Worm (Caenorhabditis elegans) whole organism, L3 larva: ENCODE measurements around the gene gsp-2.

Source experiments
- R02D3.7 ChIP-seq: fragments of 150-350 bp; optimal IDR thresholded peaks from 2 replicates; lab custom pipeline; 2014; ENCODE audit warnings: missing biosample characterization, missing genetic modification characterization
- ZK546.5 ChIP-seq: sonication (generic microtip); optimal IDR thresholded peaks from 2 replicates; lab custom pipeline; 2017; ENCODE audit warnings: missing biosample characterization, missing genetic modification characterization
- aly-2 ChIP-seq: fragments of 150-350 bp; optimal IDR thresholded peaks from 2 replicates; lab custom pipeline; 2014; ENCODE audit warnings: missing biosample characterization, missing genetic modification characterization
- ama-1 ChIP-seq: fragments of 150-350 bp; optimal IDR thresholded peaks from 2 replicates; lab custom pipeline; 2018
- ceh-16 ChIP-seq: sonication (generic microtip); optimal IDR thresholded peaks from 2 replicates; lab custom pipeline; 2017; ENCODE audit warnings: missing biosample characterization, missing genetic modification characterization
- ceh-28 ChIP-seq: fragments of 150-350 bp; optimal IDR thresholded peaks from 2 replicates; lab custom pipeline; 2014; ENCODE audit warnings: missing biosample characterization, missing genetic modification reagents, missing genetic modification characterization
- ceh-82 ChIP-seq: fragments of 150-350 bp; optimal IDR thresholded peaks from 2 replicates; lab custom pipeline; 2014; ENCODE audit warnings: missing biosample characterization, missing genetic modification characterization
- ceh-9 ChIP-seq: sonication (generic microtip); optimal IDR thresholded peaks from 2 replicates; lab custom pipeline; 2018; ENCODE audit warnings: missing biosample characterization, missing genetic modification characterization
- daf-12 ChIP-seq: fragments of 150-350 bp; optimal IDR thresholded peaks from 2 replicates; lab custom pipeline; 2014; ENCODE audit warnings: missing biosample characterization, missing genetic modification reagents, missing genetic modification characterization
- egl-27 ChIP-seq: sonication (generic microtip); optimal IDR thresholded peaks from 4 replicates; lab custom pipeline; 2017; ENCODE audit warnings: missing biosample characterization, missing genetic modification reagents, missing genetic modification characterization
- egl-5 ChIP-seq: fragments of 150-350 bp; optimal IDR thresholded peaks from 2 replicates; lab custom pipeline; 2017; ENCODE audit warnings: missing biosample characterization, missing genetic modification reagents, missing genetic modification characterization, inconsistent platforms
- elt-1 ChIP-seq: fragments of 150-350 bp; optimal IDR thresholded peaks from 2 replicates; lab custom pipeline; 2014; ENCODE audit warnings: missing biosample characterization, missing genetic modification characterization
- elt-2 ChIP-seq: sonication (generic microtip); optimal IDR thresholded peaks from 2 replicates; lab custom pipeline; 2016; ENCODE audit warnings: missing genetic modification reagents, mild to moderate bottlenecking, missing genetic modification characterization, missing compliant biosample characterization
- elt-3 ChIP-seq, 3 experiments: fragments of 150-350 bp in 1 of 3; sonication (generic microtip) in 2 of 3; optimal IDR thresholded peaks; 2 replicates in 2 of 3; 4 replicates in 1 of 3; lab custom pipeline; 2014 to 2017; ENCODE audit warnings: missing biosample characterization in 3 of 3, missing genetic modification characterization in 3 of 3
- eor-1 ChIP-seq, 2 experiments: fragments of 150-350 bp; optimal IDR thresholded peaks; 2 replicates each; lab custom pipeline; 2014 to 2018; ENCODE audit warnings: missing biosample characterization in 2 of 2, missing genetic modification characterization in 2 of 2
- fkh-10 ChIP-seq: sonication (generic microtip); optimal IDR thresholded peaks from 2 replicates; lab custom pipeline; 2017; ENCODE audit warnings: missing biosample characterization, missing genetic modification reagents, missing genetic modification characterization
- fkh-2 ChIP-seq: fragments of 150-350 bp; optimal IDR thresholded peaks from 2 replicates; lab custom pipeline; 2014; ENCODE audit warnings: missing biosample characterization, missing genetic modification reagents, missing genetic modification characterization
- fos-1 ChIP-seq: fragments of 150-350 bp; optimal IDR thresholded peaks from 2 replicates; lab custom pipeline; 2014; ENCODE audit warnings: missing biosample characterization, missing genetic modification characterization
- hmg-11 ChIP-seq: sonication (generic microtip); optimal IDR thresholded peaks from 2 replicates; lab custom pipeline; 2016; ENCODE audit warnings: missing genetic modification characterization, missing compliant biosample characterization
- jun-1 ChIP-seq: fragments of 150-350 bp; optimal IDR thresholded peaks from 2 replicates; lab custom pipeline; 2014; ENCODE audit warnings: missing biosample characterization, missing genetic modification reagents, missing genetic modification characterization
- lin-15B ChIP-seq: fragments of 150-350 bp; optimal IDR thresholded peaks from 2 replicates; lab custom pipeline; 2014; ENCODE audit warnings: missing biosample characterization, missing genetic modification characterization
- lin-39 ChIP-seq: fragments of 150-350 bp; optimal IDR thresholded peaks from 2 replicates; lab custom pipeline; 2018; ENCODE audit warnings: missing biosample characterization, missing genetic modification reagents, missing genetic modification characterization
- lsy-12 ChIP-seq: sonication (generic microtip); optimal IDR thresholded peaks from 2 replicates; lab custom pipeline; 2016; ENCODE audit warnings: mild to moderate bottlenecking, missing genetic modification characterization, missing compliant biosample characterization
- mdl-1 ChIP-seq: fragments of 150-350 bp; optimal IDR thresholded peaks from 2 replicates; lab custom pipeline; 2014; ENCODE audit warnings: missing biosample characterization, missing genetic modification characterization
- mml-1 ChIP-seq: fragments of 150-350 bp; sonication (generic microtip); optimal IDR thresholded peaks from 3 replicates; lab custom pipeline; 2014; ENCODE audit warnings: missing biosample characterization, missing genetic modification characterization
- nfya-1 ChIP-seq: sonication (generic microtip); optimal IDR thresholded peaks from 2 replicates; lab custom pipeline; 2017; ENCODE audit warnings: missing genetic modification characterization, mild to moderate bottlenecking, missing compliant biosample characterization, antibody characterized with exemption, moderate library complexity; ENCODE audit not compliant: insufficient read depth
- nhr-11 ChIP-seq: fragments of 150-350 bp; optimal IDR thresholded peaks from 2 replicates; lab custom pipeline; 2014; ENCODE audit warnings: missing biosample characterization, missing genetic modification characterization
- nhr-12 ChIP-seq: fragments of 150-350 bp; optimal IDR thresholded peaks from 2 replicates; lab custom pipeline; 2014; ENCODE audit warnings: missing biosample characterization, missing genetic modification characterization
- nhr-23 ChIP-seq: fragments of 150-350 bp; optimal IDR thresholded peaks from 2 replicates; lab custom pipeline; 2014; ENCODE audit warnings: missing biosample characterization, missing genetic modification reagents, missing genetic modification characterization
- nhr-237 ChIP-seq: fragments of 150-350 bp; optimal IDR thresholded peaks from 2 replicates; lab custom pipeline; 2014; ENCODE audit warnings: missing biosample characterization, missing genetic modification characterization
- nhr-25 ChIP-seq: sonication (generic microtip); optimal IDR thresholded peaks from 2 replicates; lab custom pipeline; 2017; ENCODE audit warnings: missing biosample characterization, missing genetic modification characterization
- nhr-28 ChIP-seq: fragments of 150-350 bp; optimal IDR thresholded peaks from 2 replicates; lab custom pipeline; 2014; ENCODE audit warnings: missing biosample characterization, missing genetic modification characterization
- nhr-43 ChIP-seq: sonication (generic microtip); optimal IDR thresholded peaks from 2 replicates; lab custom pipeline; 2016; ENCODE audit warnings: mild to moderate bottlenecking, missing genetic modification characterization, missing compliant biosample characterization; ENCODE audit not compliant: poor library complexity, severe bottlenecking
- nhr-67 ChIP-seq: fragments of 150-350 bp; optimal IDR thresholded peaks from 2 replicates; lab custom pipeline; 2014; ENCODE audit warnings: missing biosample characterization, missing genetic modification characterization
- nhr-76 ChIP-seq: fragments of 150-350 bp; sonication (generic microtip); optimal IDR thresholded peaks from 5 replicates; lab custom pipeline; 2014; ENCODE audit warnings: missing biosample characterization, missing genetic modification characterization
- nhr-77 ChIP-seq: fragments of 150-350 bp; optimal IDR thresholded peaks from 2 replicates; lab custom pipeline; 2014; ENCODE audit warnings: missing biosample characterization, missing genetic modification characterization
- pha-4 ChIP-seq: fragments of 150-350 bp; optimal IDR thresholded peaks from 2 replicates; lab custom pipeline; 2014; ENCODE audit warnings: missing biosample characterization, missing genetic modification reagents, missing genetic modification characterization
- pqm-1 ChIP-seq: fragments of 150-350 bp; optimal IDR thresholded peaks from 2 replicates; lab custom pipeline; 2017; ENCODE audit warnings: missing biosample characterization, missing genetic modification characterization, inconsistent platforms
- sea-2 ChIP-seq: fragments of 150-350 bp; sonication (generic microtip); optimal IDR thresholded peaks from 4 replicates; lab custom pipeline; 2014; ENCODE audit warnings: missing biosample characterization, missing genetic modification reagents, missing genetic modification characterization
- skn-1 ChIP-seq: fragments of 150-350 bp; optimal IDR thresholded peaks from 2 replicates; lab custom pipeline; 2014; ENCODE audit warnings: missing biosample characterization, missing genetic modification characterization
- snpc-4 ChIP-seq: fragments of 150-350 bp; optimal IDR thresholded peaks from 2 replicates; lab custom pipeline; 2014; ENCODE audit warnings: missing biosample characterization, missing genetic modification characterization
- tbx-2 ChIP-seq: sonication (generic microtip); optimal IDR thresholded peaks from 2 replicates; lab custom pipeline; 2016; ENCODE audit warnings: mild to moderate bottlenecking, missing genetic modification characterization, missing compliant biosample characterization
- unc-39 ChIP-seq: sonication (generic microtip); optimal IDR thresholded peaks from 4 replicates; lab custom pipeline; 2017; ENCODE audit warnings: missing biosample characterization, missing genetic modification characterization
- unc-62 ChIP-seq: fragments of 150-350 bp; sonication (generic microtip); optimal IDR thresholded peaks from 4 replicates; lab custom pipeline; 2014; ENCODE audit warnings: missing biosample characterization, missing genetic modification reagents, missing genetic modification characterization
- zag-1 ChIP-seq: fragments of 150-350 bp; optimal IDR thresholded peaks from 2 replicates; lab custom pipeline; 2014; ENCODE audit warnings: missing biosample characterization, missing genetic modification characterization
- ztf-11 ChIP-seq: fragments of 150-350 bp; optimal IDR thresholded peaks from 2 replicates; lab custom pipeline; 2014; ENCODE audit warnings: missing biosample characterization, missing genetic modification characterization
- ztf-4 ChIP-seq: fragments of 150-350 bp; optimal IDR thresholded peaks from 2 replicates; lab custom pipeline; 2014; ENCODE audit warnings: missing biosample characterization, missing genetic modification characterization

gsp-2 gene

DNA sequence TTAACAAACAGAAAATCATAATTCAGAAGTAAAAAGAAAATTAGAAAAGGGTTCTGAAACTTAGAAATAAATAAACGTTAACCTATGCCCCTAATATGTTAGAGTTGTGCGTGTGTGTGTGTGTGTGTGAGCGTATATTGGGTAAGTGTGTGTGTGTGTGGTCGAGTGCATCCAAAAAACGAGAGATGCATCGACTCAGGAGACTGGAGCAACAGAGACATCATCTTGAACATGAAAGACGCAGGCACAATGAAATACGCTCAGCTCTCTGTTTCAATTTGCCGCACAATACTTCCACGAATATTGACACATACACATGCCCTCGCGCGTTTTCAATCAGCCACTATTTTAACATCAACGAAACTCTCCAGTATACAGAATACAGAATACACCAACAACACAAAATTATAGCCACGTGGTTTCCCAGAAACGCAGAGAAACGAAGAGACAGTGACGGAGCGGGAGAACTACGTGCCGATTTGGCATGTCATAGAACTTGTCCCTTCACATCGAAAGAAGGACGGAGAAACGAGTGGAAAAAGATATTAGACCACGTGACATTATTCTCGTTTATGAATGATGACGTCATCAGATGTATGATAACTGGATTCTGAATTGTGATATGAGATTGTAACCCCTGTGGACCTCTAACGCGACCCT lies 39.9 kb downstream of the gsp-2 start:
- TF ChIP-seq nhr-25 (tag; lab: Kevin White, UChicago) (peak; percentile 97), ceh-28 (tag; lab: Kevin White, UChicago) (no peak), mdl-1 (tag; lab: Kevin White, UChicago) (peak; percentile 94), sea-2 (GFP tag; lab: Kevin White, UChicago) (no peak), ceh-16 (tag; lab: Kevin White, UChicago) (no peak), ama-1 (lab: Kevin White, UChicago) (peak; percentile 70), nhr-237 (no peak), zag-1 (tag; lab: Kevin White, UChicago) (no peak), snpc-4 (tag; lab: Kevin White, UChicago) (no peak), ZK546.5 (tag; lab: Kevin White, UChicago) (no peak), mml-1 (peak; percentile 25), R02D3.7 (tag; lab: Kevin White, UChicago) (no peak), ceh-9 (no peak), pha-4 (tag; lab: Kevin White, UChicago) (peak; percentile 58), elt-1 (tag; lab: Kevin White, UChicago) (no peak), nhr-28 (no peak), fkh-10 (no peak), nhr-77 (tag; lab: Kevin White, UChicago) (no peak), nhr-43 (tag; lab: Kevin White, UChicago) (peak; percentile 95), fos-1 (tag; lab: Kevin White, UChicago) (peak; percentile 77), aly-2 (tag; lab: Kevin White, UChicago) (no peak), hmg-11 (tag; lab: Kevin White, UChicago) (peak; percentile 11), lin-15B (tag; lab: Kevin White, UChicago) (no peak), nfya-1 (peak; percentile 57), tbx-2 (peak; percentile 61), eor-1 (tag; optimal IDR thresholded peaks at IDR 0.05; lab: Kevin White, UChicago) (no peak), lsy-12 (tag; lab: Kevin White, UChicago) (peak; percentile 73), egl-5 (tag; lab: Kevin White, UChicago) (peak; percentile 27), nhr-12 (tag; lab: Kevin White, UChicago) (no peak), ceh-82 (tag; lab: Kevin White, UChicago) (no peak), elt-2 (tag; lab: Kevin White, UChicago) (peak; percentile 73), jun-1 (peak; percentile 64), fkh-2 (tag; lab: Kevin White, UChicago) (no peak), nhr-23 (tag; lab: Kevin White, UChicago) (peak; percentile 96), ztf-11 (tag; lab: Kevin White, UChicago) (no peak), unc-62 (peak; percentile 82), nhr-11 (tag; lab: Kevin White, UChicago) (peak; percentile 10), egl-27 (tag; lab: Kevin White, UChicago) (no peak), daf-12 (tag; lab: Kevin White, UChicago) (no peak), skn-1 (no peak), ztf-4 (tag; lab: Kevin White, UChicago) (no peak), pqm-1 (tag; lab: Kevin White, UChicago) (peak; percentile 23), unc-39 (tag; lab: Kevin White, UChicago) (no peak), elt-3 (tag; optimal IDR thresholded peaks at IDR 0.05; lab: Kevin White, UChicago) (peak; percentile 42 to 71 (median 60)), nhr-67 (tag; lab: Kevin White, UChicago) (no peak), nhr-76 (tag; lab: Kevin White, UChicago) (no peak), lin-39 (tag; lab: Kevin White, UChicago) (peak; percentile 59)
